Worm (Caenorhabditis elegans) whole organism, L1 larva: ENCODE results near the gene col-39.

Experiments
- nhr-76 ChIP-seq: sonication (generic microtip); optimal IDR thresholded peaks from 2 replicates; lab custom pipeline; 2017; ENCODE audit warnings: missing biosample characterization, missing genetic modification characterization
- skn-1 ChIP-seq: fragments of 150-350 bp; optimal IDR thresholded peaks from 2 replicates; lab custom pipeline; 2014; ENCODE audit warnings: missing biosample characterization, missing genetic modification characterization

ce11 chrII:10706901-10707300, 2.2 kb downstream of the col-39 start, which contains the start of gene col-80:
- TF ChIP-seq skn-1 (no peak), nhr-76 (tag; lab: Kevin White, UChicago) (no peak)
